Worm (Caenorhabditis elegans): ENCODE results near the gene nhr-135.

DNA sequence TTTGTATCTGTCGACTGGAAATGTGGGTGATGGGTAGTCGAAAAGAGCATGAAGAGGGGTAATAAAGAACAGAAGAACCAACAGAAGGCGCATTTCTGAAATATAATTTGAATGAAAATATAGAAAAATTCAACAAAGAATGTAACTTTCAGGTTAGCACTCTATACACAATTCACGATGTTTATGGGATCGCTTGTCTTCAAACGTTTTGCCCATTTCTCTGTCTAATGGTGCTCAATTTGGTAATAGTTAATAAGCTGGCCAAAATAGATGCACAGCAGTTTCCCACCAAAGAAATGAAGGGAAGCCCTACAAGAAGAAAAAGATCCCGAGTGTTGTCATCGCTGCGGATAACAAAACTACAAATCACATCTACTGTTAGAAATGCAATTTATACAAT, 46.1 kb downstream of the nhr-135 start, which contains the start of gene F20A1.8:
- TF ChIP-seq pha-4 (tag; optimal IDR thresholded peaks at IDR 0.05) (no peak), ceh-16 (tag; optimal IDR thresholded peaks at IDR 0.05) (no peak), ceh-82 (tag; optimal IDR thresholded peaks at IDR 0.05) (no peak), nhr-12 (tag; optimal IDR thresholded peaks at IDR 0.05) (no peak), fos-1 (tag; optimal IDR thresholded peaks at IDR 0.05) (no peak), nfya-1 (tag; optimal IDR thresholded peaks at IDR 0.05; ENCODE audit: insufficient read depth) (no peak)
